Worm (Caenorhabditis elegans) whole organism, L1 larva: ENCODE measurements around the gene btbd-10.

Source experiments
- elt-2 ChIP-seq: sonication (generic microtip); optimal IDR thresholded peaks from 2 replicates; lab custom pipeline; 2016; ENCODE audit warnings: missing genetic modification characterization, mild to moderate bottlenecking, inconsistent platforms, missing compliant biosample characterization, missing genetic modification reagents
- fos-1 ChIP-seq: fragments of 150-350 bp; optimal IDR thresholded peaks from 2 replicates; lab custom pipeline; 2014; ENCODE audit warnings: missing biosample characterization, missing genetic modification characterization
- lin-13 ChIP-seq: fragments of 150-350 bp; optimal IDR thresholded peaks from 2 replicates; lab custom pipeline; 2014; ENCODE audit warnings: missing biosample characterization, missing genetic modification reagents, missing genetic modification characterization
- mdl-1 ChIP-seq, 2 experiments: fragments of 150-350 bp; optimal IDR thresholded peaks; 2 replicates each; lab custom pipeline; 2014 to 2017; ENCODE audit warnings: missing biosample characterization in 2 of 2, missing genetic modification characterization in 2 of 2, inconsistent platforms in 1 of 2
- nhr-11 ChIP-seq: fragments of 150-350 bp; optimal IDR thresholded peaks from 2 replicates; lab custom pipeline; 2014; ENCODE audit warnings: missing biosample characterization, missing genetic modification characterization
- nhr-237 ChIP-seq: fragments of 150-350 bp; optimal IDR thresholded peaks from 2 replicates; lab custom pipeline; 2014; ENCODE audit warnings: missing biosample characterization, missing genetic modification characterization
- snpc-4 ChIP-seq: fragments of 150-350 bp; optimal IDR thresholded peaks from 2 replicates; lab custom pipeline; 2014; ENCODE audit warnings: missing biosample characterization, missing genetic modification characterization
- tbx-2 ChIP-seq: sonication (generic microtip); optimal IDR thresholded peaks from 2 replicates; lab custom pipeline; 2016; ENCODE audit warnings: missing genetic modification characterization, missing compliant biosample characterization
- unc-62 ChIP-seq: fragments of 150-350 bp; optimal IDR thresholded peaks from 2 replicates; lab custom pipeline; 2014; ENCODE audit warnings: missing biosample characterization, missing genetic modification reagents, missing genetic modification characterization
- vab-15 ChIP-seq: sonication (generic microtip); optimal IDR thresholded peaks from 2 replicates; lab custom pipeline; 2017; ENCODE audit warnings: missing genotype, mild to moderate bottlenecking, missing genetic modification characterization, missing compliant biosample characterization
- zip-4 ChIP-seq: fragments of 200-800 bp; sonication (Bioruptor generic); optimal IDR thresholded peaks from 2 replicates; lab custom pipeline; 2018; ENCODE audit warnings: mild to moderate bottlenecking, missing genetic modification characterization, moderate library complexity, missing compliant biosample characterization

DNA sequence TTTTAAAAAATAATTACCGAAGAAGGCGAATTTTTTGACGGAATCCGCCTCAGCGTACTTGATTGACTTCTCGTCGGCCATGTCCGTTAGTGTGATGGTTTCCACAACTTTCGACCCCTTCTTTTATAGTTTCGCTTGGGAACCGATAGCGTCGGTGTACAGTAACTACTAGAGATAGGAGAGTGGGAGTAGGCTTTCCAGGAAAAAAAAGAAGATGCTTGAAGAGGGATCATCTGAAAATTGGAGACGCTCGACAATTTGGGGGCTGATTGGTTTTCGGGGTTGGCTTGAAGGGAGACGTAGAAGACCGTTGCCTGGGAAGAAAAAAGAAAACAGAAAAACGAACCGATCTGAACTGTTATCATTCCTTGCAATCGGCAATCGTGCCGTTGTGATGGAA is 34.1 kb upstream of the btbd-10 start, which contains the start of gene col-20:
- TF ChIP-seq fos-1 (tag; lab: Kevin White, UChicago) (no peak), vab-15 (tag; lab: Kevin White, UChicago) (no peak), tbx-2 (no peak), elt-2 (no peak), snpc-4 (no peak), lin-13 (GFP tag; lab: Kevin White, UChicago) (no peak), zip-4 (GFP tag; lab: Kevin White, UChicago) (no peak), nhr-237 (no peak), unc-62 (no peak), mdl-1 (tag; optimal IDR thresholded peaks at IDR 0.05; lab: Kevin White, UChicago) (no peak), nhr-11 (tag; lab: Kevin White, UChicago) (no peak)
